Fruit fly (Drosophila melanogaster) whole organism, prepupa: ENCODE measurements around the gene GstZ1.
A peak's percentile ranks its signal among the peaks of the same experiment; 100 is the strongest.

Experiments used
- CG31627 ChIP-seq: fragments of 200-800 bp; sonication (Bioruptor generic); optimal IDR thresholded peaks from 3 replicates; lab custom pipeline; 2016; ENCODE audit warnings: missing biosample characterization, missing genetic modification characterization
- CG6808 ChIP-seq: fragments of 200-800 bp; sonication (Bioruptor generic); optimal IDR thresholded peaks from 3 replicates; lab custom pipeline; 2017; ENCODE audit warnings: missing biosample characterization, missing genetic modification characterization, mild to moderate bottlenecking, moderate library complexity, missing genetic modification reagents
- Eip75B ChIP-seq: fragments of 200-800 bp; sonication (Bioruptor generic); optimal IDR thresholded peaks from 3 replicates; lab custom pipeline; 2016; ENCODE audit warnings: missing biosample characterization, missing genetic modification characterization
- Hr39 ChIP-seq: fragments of 200-800 bp; sonication (Bioruptor generic); optimal IDR thresholded peaks from 2 replicates; lab custom pipeline; 2016; ENCODE audit warnings: missing biosample characterization, missing genetic modification characterization
- Lpt ChIP-seq: fragments of 200-800 bp; sonication (Bioruptor generic); optimal IDR thresholded peaks from 3 replicates; lab custom pipeline; 2016; ENCODE audit warnings: missing biosample characterization, missing genetic modification characterization
- Met ChIP-seq: fragments of 200-800 bp; sonication (Bioruptor generic); optimal IDR thresholded peaks from 3 replicates; lab custom pipeline; 2016; ENCODE audit warnings: missing biosample characterization, missing genetic modification characterization
- Sox102F ChIP-seq: fragments of 200-800 bp; sonication (Bioruptor generic); optimal IDR thresholded peaks from 2 replicates; lab custom pipeline; 2016; ENCODE audit warnings: missing biosample characterization, mild to moderate bottlenecking, missing genetic modification characterization
- dac ChIP-seq: fragments of 200-800 bp; sonication (Bioruptor generic); optimal IDR thresholded peaks from 2 replicates; lab custom pipeline; 2017; ENCODE audit warnings: missing biosample characterization, mild to moderate bottlenecking, missing genetic modification characterization
- fd59A ChIP-seq: fragments of 200-800 bp; sonication (Bioruptor generic); optimal IDR thresholded peaks from 2 replicates; lab custom pipeline; 2017; ENCODE audit warnings: missing biosample characterization, mild to moderate bottlenecking, missing genetic modification characterization, missing genetic modification reagents
- fd85E ChIP-seq: fragments of 200-800 bp; sonication (Bioruptor generic); optimal IDR thresholded peaks from 3 replicates; lab custom pipeline; 2016; ENCODE audit warnings: missing biosample characterization, missing genetic modification characterization
- fkh ChIP-seq: fragments of 200-800 bp; sonication (Bioruptor generic); optimal IDR thresholded peaks from 3 replicates; lab custom pipeline; 2017; ENCODE audit warnings: missing biosample characterization, mild to moderate bottlenecking, missing genetic modification characterization, moderate library complexity
- net ChIP-seq: fragments of 200-800 bp; sonication (Bioruptor generic); optimal IDR thresholded peaks from 3 replicates; lab custom pipeline; 2016; ENCODE audit warnings: missing biosample characterization, missing genetic modification characterization
- svp ChIP-seq: fragments of 200-800 bp; sonication (Bioruptor generic); peaks from one replicate; lab custom pipeline; 2016; ENCODE audit warnings: missing biosample characterization, missing genetic modification characterization
- vri ChIP-seq: fragments of 200-800 bp; sonication (Bioruptor generic); optimal IDR thresholded peaks from 3 replicates; lab custom pipeline; 2016; ENCODE audit warnings: missing biosample characterization, mild to moderate bottlenecking, missing genetic modification characterization

dm6 chr3R:9417577-9418334 lies 38.6 kb downstream of the GstZ1 start, which contains the start of gene ps:
- TF ChIP-seq svp (GFP tag; lab: Kevin White, UChicago) (no peak), CG31627 (GFP tag; lab: Kevin White, UChicago) (no peak), CG6808 (GFP tag; lab: Kevin White, UChicago) (no peak), Met (GFP tag; lab: Kevin White, UChicago) (no peak), Sox102F (GFP tag; lab: Kevin White, UChicago) (no peak), fd85E (GFP tag; lab: Kevin White, UChicago) (peak; percentile 53), Lpt (GFP tag; lab: Kevin White, UChicago) (no peak), net (GFP tag; lab: Kevin White, UChicago) (no peak), Eip75B (GFP tag; lab: Kevin White, UChicago) (no peak), Hr39 (GFP tag; lab: Kevin White, UChicago) (no peak), dac (GFP tag; lab: Kevin White, UChicago) (no peak), vri (GFP tag; lab: Kevin White, UChicago) (peak; percentile 12), fkh (GFP tag; lab: Kevin White, UChicago) (peak; percentile 39), fd59A (GFP tag; lab: Kevin White, UChicago) (no peak)
